Fruit fly (Drosophila melanogaster): Measurements from ENCODE around the gene RhoGAP15B.

The RhoGAP15B gene

dm6 chrX:16930465-16931286, 12.4 kb upstream of the RhoGAP15B start (continued):
- TF ChIP-seq CG11723 (GFP tag; optimal IDR thresholded peaks at IDR 0.05) (no peak), mld (GFP tag; IDR thresholded peaks at IDR 0.05; ENCODE audit: partially characterized antibody) (no peak), ATbp (GFP tag; optimal IDR thresholded peaks at IDR 0.05) (peak; percentile 48), Lhr (GFP tag; optimal IDR thresholded peaks at IDR 0.05) (no peak), CoRest (tag; optimal IDR thresholded peaks at IDR 0.05) (peak; percentile 48), sqz (GFP tag; optimal IDR thresholded peaks at IDR 0.05) (peak; percentile 72), CG7271 (tag; optimal IDR thresholded peaks at IDR 0.05) (no peak), Dll (GFP tag; IDR thresholded peaks at IDR 0.05; ENCODE audit: partially characterized antibody) (no peak), Myb (GFP tag; optimal IDR thresholded peaks at IDR 0.05) (no peak), gem (tag; optimal IDR thresholded peaks at IDR 0.05) (peak; percentile 94), CTCF (GFP tag; optimal IDR thresholded peaks at IDR 0.05) (no peak), repo (GFP tag; optimal IDR thresholded peaks at IDR 0.05) (no peak), gcm (GFP tag; optimal IDR thresholded peaks at IDR 0.05) (peak; percentile 34), kni (GFP tag; optimal IDR thresholded peaks at IDR 0.05) (no peak), gce (GFP tag; IDR thresholded peaks at IDR 0.05) (peak; percentile 63; the same call in 1 of the 3 replicates), CG11398 (GFP tag; optimal IDR thresholded peaks at IDR 0.05) (no peak), insv (GFP tag; optimal IDR thresholded peaks at IDR 0.05) (no peak), CG12155 (GFP tag; optimal IDR thresholded peaks at IDR 0.05) (peak; percentile 28), abd-A (tag; optimal IDR thresholded peaks at IDR 0.05) (no peak), Dad (GFP tag; optimal IDR thresholded peaks at IDR 0.05) (no peak), CG7928 (GFP tag; optimal IDR thresholded peaks at IDR 0.05) (peak; percentile 11), Abd-B (GFP tag; optimal IDR thresholded peaks at IDR 0.05) (peak; percentile 41), pum (GFP tag; optimal IDR thresholded peaks at IDR 0.05) (peak; percentile 2), slp2 (GFP tag; optimal IDR thresholded peaks at IDR 0.05) (no peak), pnt (GFP tag; optimal IDR thresholded peaks at IDR 0.05) (no peak), Mad (GFP tag; optimal IDR thresholded peaks at IDR 0.05) (no peak), zfh2 (GFP tag; optimal IDR thresholded peaks at IDR 0.05) (no peak), Aef1 (GFP tag; IDR thresholded peaks at IDR 0.05) (peak; percentile 61), wdn (GFP tag; IDR thresholded peaks at IDR 0.05) (peak; percentile 49; the same call in 1 of the 2 replicates), tna (GFP tag; IDR thresholded peaks at IDR 0.05; ENCODE audit: partially characterized antibody) (no peak), schlank (tag; optimal IDR thresholded peaks at IDR 0.05) (no peak), onecut (GFP tag; IDR thresholded peaks at IDR 0.05) (peak; percentile 35), en (GFP tag; optimal IDR thresholded peaks at IDR 0.05) (no peak), aop (GFP tag; IDR thresholded peaks at IDR 0.05) (no peak), CG17361 (GFP tag; IDR thresholded peaks at IDR 0.05) (peak; percentile 72), crc (GFP tag; optimal IDR thresholded peaks at IDR 0.05) (peak; percentile 2), al (GFP tag; IDR thresholded peaks at IDR 0.05) (peak; percentile 56), CG15479 (GFP tag; optimal IDR thresholded peaks at IDR 0.05) (no peak), dan (GFP tag; IDR thresholded peaks at IDR 0.05) (no peak), tx (GFP tag; optimal IDR thresholded peaks at IDR 0.05) (no peak), nom (GFP tag; optimal IDR thresholded peaks at IDR 0.05) (peak; percentile 56), cwo (GFP tag; optimal IDR thresholded peaks at IDR 0.05) (peak; percentile 99), CG10543 (GFP tag; optimal IDR thresholded peaks at IDR 0.05) (peak; percentile 34), Usf (GFP tag; optimal IDR thresholded peaks at IDR 0.05) (no peak), CG13894 (tag; optimal IDR thresholded peaks at IDR 0.05) (peak; percentile 36), CHES-1-like (GFP tag; optimal IDR thresholded peaks at IDR 0.05) (no peak), CG9215 (GFP tag; IDR thresholded peaks at IDR 0.05) (peak; percentile 44), CG31365 (tag; optimal IDR thresholded peaks at IDR 0.05) (no peak), Antp (GFP tag; optimal IDR thresholded peaks at IDR 0.05) (no peak), vnd (GFP tag; IDR thresholded peaks at IDR 0.05; ENCODE audit: partially characterized antibody) (no peak)

Data from whole organism, embryonic.